Fruit fly (Drosophila melanogaster): ENCODE data around the gene Pi4KIIalpha.

Gene Pi4KIIalpha

dm6 chr3R:5565623-5566022 is 2.2 kb upstream of the Pi4KIIalpha start (continued):
- TF ChIP-seq pdm3 (GFP tag; optimal IDR thresholded peaks at IDR 0.05) (no peak), CG15336 (GFP tag; IDR thresholded peaks at IDR 0.05) (peak; percentile 89), Eip75B (GFP tag; optimal IDR thresholded peaks at IDR 0.05) (no peak), CG9139 (GFP tag; optimal IDR thresholded peaks at IDR 0.05) (no peak), Ets21C (GFP tag; optimal IDR thresholded peaks at IDR 0.05) (no peak), CG11902 (GFP tag; optimal IDR thresholded peaks at IDR 0.05) (no peak), Gug (GFP tag; IDR thresholded peaks at IDR 0.05) (peak; percentile 78), net (GFP tag; optimal IDR thresholded peaks at IDR 0.05) (no peak), CG10631 (GFP tag; optimal IDR thresholded peaks at IDR 0.05) (no peak), CG6276 (GFP tag; optimal IDR thresholded peaks at IDR 0.05) (no peak), CG8632 (GFP tag; optimal IDR thresholded peaks at IDR 0.05) (no peak), fd85E (GFP tag; optimal IDR thresholded peaks at IDR 0.05) (no peak), Blimp-1 (GFP tag; optimal IDR thresholded peaks at IDR 0.05) (no peak), CG16779 (tag; optimal IDR thresholded peaks at IDR 0.05) (peak; percentile 42), Ets96B (tag; optimal IDR thresholded peaks at IDR 0.05) (no peak), Sox14 (GFP tag; optimal IDR thresholded peaks at IDR 0.05) (peak; percentile 56), CG6163 (GFP tag; IDR thresholded peaks at IDR 0.05) (peak; percentile 92), cyc (GFP tag; optimal IDR thresholded peaks at IDR 0.05) (no peak), CG11762 (GFP tag; optimal IDR thresholded peaks at IDR 0.05; ENCODE audit: insufficient read depth) (peak; percentile 23), OdsH (GFP tag; optimal IDR thresholded peaks at IDR 0.05) (no peak), salr (GFP tag; optimal IDR thresholded peaks at IDR 0.05) (no peak)

- TF ChIP-seq fkh (GFP tag; optimal IDR thresholded peaks at IDR 0.05) (peak; percentile 82), CG15336 (GFP tag; IDR thresholded peaks at IDR 0.05) (no peak), OdsH (GFP tag; optimal IDR thresholded peaks at IDR 0.05) (no peak), spab (GFP tag; optimal IDR thresholded peaks at IDR 0.05) (no peak), esn (GFP tag; optimal IDR thresholded peaks at IDR 0.05) (peak; percentile 10), CG4318 (GFP tag; optimal IDR thresholded peaks at IDR 0.05) (no peak), cyc (GFP tag; optimal IDR thresholded peaks at IDR 0.05) (no peak), CG3032 (tag; optimal IDR thresholded peaks at IDR 0.05) (no peak)
These were observed 1.3 kb upstream of the Pi4KIIalpha start, which contains the start of the genes CG14671 and CG12746 for dm6 chr3R:5564775-5565190. CG14671 (minus strand) TSS chr3R:5564815. CG12746 (plus strand) TSS chr3R:5564865.

- TF ChIP-seq CG15336 (GFP tag; IDR thresholded peaks at IDR 0.05) (no peak), svp (GFP tag) (peak; percentile 97)
These were observed 496 bp downstream of the Pi4KIIalpha start for dm6 chr3R:5562956-5563355.

dm6 chr3R:5554852-5555251 is 8.6 kb downstream of the Pi4KIIalpha start, which contains the start of gene Snm1:
Snm1 (plus strand) TSS chr3R:5555084.
- TF ChIP-seq Sox15 (GFP tag; optimal IDR thresholded peaks at IDR 0.05) (no peak), CG16779 (tag; optimal IDR thresholded peaks at IDR 0.05) (no peak), Hr38 (GFP tag; optimal IDR thresholded peaks at IDR 0.05) (no peak), dsx (GFP tag; optimal IDR thresholded peaks at IDR 0.05; ENCODE audit: poor library complexity, severe bottlenecking) (no peak), eg (GFP tag; IDR thresholded peaks at IDR 0.05) (no peak), spab (GFP tag; optimal IDR thresholded peaks at IDR 0.05) (no peak), Eip93F (GFP tag; optimal IDR thresholded peaks at IDR 0.05) (no peak), CG3919 (GFP tag; optimal IDR thresholded peaks at IDR 0.05) (no peak), CG4318 (GFP tag; optimal IDR thresholded peaks at IDR 0.05) (no peak), Sox14 (GFP tag; optimal IDR thresholded peaks at IDR 0.05) (no peak), Gug (GFP tag; IDR thresholded peaks at IDR 0.05) (no peak), lz (GFP tag; optimal IDR thresholded peaks at IDR 0.05) (no peak), CG31627 (GFP tag; optimal IDR thresholded peaks at IDR 0.05) (no peak)

All from whole organism, prepupa.